Worm (Caenorhabditis elegans) whole organism, early embryonic: Measurements from ENCODE around the gene C53B4.3.

Source experiments
- B0310.2 ChIP-seq: sonication (generic microtip); optimal IDR thresholded peaks from 2 replicates; lab custom pipeline; 2016; ENCODE audit warnings: mild to moderate bottlenecking, missing genetic modification characterization, missing compliant biosample characterization
- F13C5.2 ChIP-seq: sonication (generic microtip); optimal IDR thresholded peaks from 2 replicates; lab custom pipeline; 2017; ENCODE audit warnings: mild to moderate bottlenecking, missing genetic modification characterization, inconsistent platforms, missing compliant biosample characterization
- aly-1 ChIP-seq: sonication (generic microtip); optimal IDR thresholded peaks from 2 replicates; lab custom pipeline; 2016; ENCODE audit warnings: missing genetic modification characterization, missing compliant biosample characterization
- ama-1 ChIP-seq: fragments of 150-350 bp; optimal IDR thresholded peaks from 2 replicates; lab custom pipeline; 2014
- ceh-13 ChIP-seq: fragments of 200-800 bp; sonication (Bioruptor generic); optimal IDR thresholded peaks from 2 replicates; lab custom pipeline; 2018; ENCODE audit warnings: mild to moderate bottlenecking, missing genetic modification characterization, missing compliant biosample characterization
- ceh-36 ChIP-seq: sonication (generic microtip); optimal IDR thresholded peaks from 2 replicates; lab custom pipeline; 2016; ENCODE audit warnings: missing genetic modification characterization, inconsistent platforms, missing compliant biosample characterization
- ets-7 ChIP-seq: sonication (generic microtip); optimal IDR thresholded peaks from 2 replicates; lab custom pipeline; 2016; ENCODE audit warnings: missing genotype, missing genetic modification characterization, missing compliant biosample characterization
- flt-1 ChIP-seq: fragments of 200-800 bp; sonication (Bioruptor generic); IDR thresholded peaks from 2 replicates; pipeline ENCODE4 v1.3.6; 2022; ENCODE audit warnings: missing genetic modification characterization, missing compliant biosample characterization
- hmbx-1 ChIP-seq: sonication (generic microtip); optimal IDR thresholded peaks from 2 replicates; lab custom pipeline; 2016; ENCODE audit warnings: mild to moderate bottlenecking, missing genetic modification characterization, missing compliant biosample characterization
- hmg-4 ChIP-seq: fragments of 200-800 bp; sonication (Bioruptor generic); optimal IDR thresholded peaks from 2 replicates; lab custom pipeline; 2018; ENCODE audit warnings: mild to moderate bottlenecking, missing genetic modification characterization, missing compliant biosample characterization
- hnd-1 ChIP-seq: sonication (generic microtip); optimal IDR thresholded peaks from 2 replicates; lab custom pipeline; 2016; ENCODE audit warnings: missing genetic modification characterization, missing compliant biosample characterization
- pes-1 ChIP-seq: fragments of 200-800 bp; sonication (Bioruptor generic); IDR thresholded peaks from 2 replicates; pipeline ENCODE4 v1.3.6; 2022; ENCODE audit warnings: missing genetic modification reagents, missing genetic modification characterization, missing compliant biosample characterization
- scrt-1 ChIP-seq: fragments of 200-800 bp; sonication (Bioruptor generic); IDR thresholded peaks from 2 replicates; pipeline ENCODE4 v1.3.6; 2022; ENCODE audit warnings: missing genetic modification characterization, missing compliant biosample characterization
- sea-1 ChIP-seq: fragments of 200-800 bp; sonication (Bioruptor generic); conservative IDR thresholded peaks from 2 replicates; pipeline ENCODE4 v1.3.6; 2022; ENCODE audit warnings: missing genetic modification characterization, missing compliant biosample characterization
- tbx-11 ChIP-seq: fragments of 200-800 bp; sonication (Bioruptor generic); IDR thresholded peaks from 2 replicates; pipeline ENCODE4 v1.3.6; 2022; ENCODE audit warnings: missing genetic modification characterization, missing compliant biosample characterization
- tbx-37 ChIP-seq: fragments of 200-800 bp; sonication (Bioruptor generic); conservative IDR thresholded peaks from 2 replicates; pipeline ENCODE4 v1.3.6; 2022; ENCODE audit warnings: missing genetic modification reagents, missing genetic modification characterization, missing compliant biosample characterization
- tra-4 ChIP-seq: sonication (generic microtip); optimal IDR thresholded peaks from 2 replicates; lab custom pipeline; 2017; ENCODE audit warnings: missing genetic modification characterization, missing compliant biosample characterization

C53B4.3 gene

ce11 chrIV:8927093-8927492 is 46.4 kb downstream of the C53B4.3 start:
- TF ChIP-seq F13C5.2 (tag; lab: Kevin White, UChicago) (peak; percentile 96), tbx-11 (peak; percentile 99), flt-1 (peak; percentile 97), aly-1 (tag; lab: Kevin White, UChicago) (peak; percentile 98), sea-1 (peak; percentile 99), ceh-36 (tag; lab: Kevin White, UChicago) (peak; percentile 95), tbx-37 (GFP tag; lab: Robert Waterston, UW) (peak; percentile 93), pes-1 (GFP tag; lab: Robert Waterston, UW) (peak; percentile 97), hmg-4 (GFP tag; lab: Kevin White, UChicago) (peak; percentile 98), tra-4 (peak; percentile 97), scrt-1 (GFP tag; lab: Robert Waterston, UW) (peak; percentile 95), B0310.2 (tag; lab: Kevin White, UChicago) (peak; percentile 97), ama-1 (lab: Kevin White, UChicago) (no peak), ceh-13 (GFP tag; lab: Kevin White, UChicago) (peak; percentile 92), hnd-1 (tag; lab: Kevin White, UChicago) (peak; percentile 86), ets-7 (tag; lab: Kevin White, UChicago) (peak; percentile 94), hmbx-1 (peak; percentile 91)

- TF ChIP-seq aly-1 (tag; lab: Kevin White, UChicago) (no peak), ama-1 (lab: Kevin White, UChicago) (no peak), hmbx-1 (no peak), ceh-36 (tag; lab: Kevin White, UChicago) (no peak), F13C5.2 (tag; lab: Kevin White, UChicago) (no peak), flt-1 (no peak), B0310.2 (tag; lab: Kevin White, UChicago) (no peak), ceh-13 (GFP tag; lab: Kevin White, UChicago) (no peak), ets-7 (tag; lab: Kevin White, UChicago) (no peak), tbx-11 (no peak), sea-1 (no peak), tra-4 (no peak), scrt-1 (GFP tag; lab: Robert Waterston, UW) (no peak)
Observed at ce11 chrIV:8926511-8926910, 47.0 kb downstream of the C53B4.3 start.

- TF ChIP-seq ets-7 (tag; lab: Kevin White, UChicago): no peak
- no peak for TF ChIP-seq F13C5.2 (tag; lab: Kevin White, UChicago)
- TF ChIP-seq tbx-11: no peak
- no peak for TF ChIP-seq ama-1 (lab: Kevin White, UChicago)
- TF ChIP-seq flt-1: no peak
Observed at ce11 chrIV:8925990-8926389, 47.5 kb downstream of the C53B4.3 start, which contains the start of the genes D1046.2 and cfim-2. Gene D1046.2, minus strand, starts transcription at chrIV:8926067. Gene cfim-2, plus strand, starts transcription at chrIV:8926324.

- TF ChIP-seq hnd-1 (tag; lab: Kevin White, UChicago) (no peak), tbx-11 (no peak), scrt-1 (GFP tag; lab: Robert Waterston, UW) (no peak), ceh-13 (GFP tag; lab: Kevin White, UChicago) (no peak), ama-1 (lab: Kevin White, UChicago) (no peak), flt-1 (no peak), tra-4 (no peak), B0310.2 (tag; lab: Kevin White, UChicago) (no peak), aly-1 (tag; lab: Kevin White, UChicago) (no peak), hmg-4 (GFP tag; lab: Kevin White, UChicago) (no peak), pes-1 (GFP tag; lab: Robert Waterston, UW) (no peak)
Observed at ce11 chrIV:8924126-8924525, 49.4 kb downstream of the C53B4.3 start.

ce11 chrIV:8923381-8923780 is 50.1 kb downstream of the C53B4.3 start:
- TF ChIP-seq pes-1 (GFP tag; lab: Robert Waterston, UW) (no peak), ets-7 (tag; lab: Kevin White, UChicago) (no peak), scrt-1 (GFP tag; lab: Robert Waterston, UW) (no peak), ceh-36 (tag; lab: Kevin White, UChicago) (no peak)

ce11 chrIV:8921956-8922355 is 51.6 kb downstream of the C53B4.3 start, which contains the start of gene D1046.16:
Gene D1046.16, plus strand, starts transcription at chrIV:8922150.
- TF ChIP-seq tra-4: no peak
- no peak for TF ChIP-seq hnd-1 (tag; lab: Kevin White, UChicago)
- no peak for TF ChIP-seq ets-7 (tag; lab: Kevin White, UChicago)
- TF ChIP-seq sea-1: no peak

- TF ChIP-seq hnd-1 (tag; lab: Kevin White, UChicago) (no peak), hmbx-1 (no peak), F13C5.2 (tag; lab: Kevin White, UChicago) (no peak), sea-1 (no peak), hmg-4 (GFP tag; lab: Kevin White, UChicago) (no peak)
Observed at ce11 chrIV:8921166-8921565, 52.3 kb downstream of the C53B4.3 start.
